In genomic region chrIII:8742584-8742983, ce11 we compare ENCODE assay signal across 2 worm cellular contexts.
TF ChIP-seq lines count a peak whose summit lies in the region.

No protein-coding gene starts in this region.

TF ChIP-seq in whole organism, L1 larva, 84 proteins besides CTCF, POLR2A, EP300 and RAD21:
- no peak for TF ChIP-seq nhr-19 (GFP tag; conservative IDR thresholded peaks at IDR 0.05; lab: Robert Waterston, UW)
- TF ChIP-seq fkh-10 (GFP tag; optimal IDR thresholded peaks at IDR 0.05; lab: Kevin White, UChicago), result peak; percentile 70
- TF ChIP-seq efl-1 (optimal IDR thresholded peaks at IDR 0.05; lab: Kevin White, UChicago), result no peak
- peak in 1 of 2 experiments; percentile 72 for TF ChIP-seq efl-1 (GFP tag; optimal IDR thresholded peaks at IDR 0.05 in 1 of 2; lab: Kevin White, UChicago)

TF ChIP-seq in whole organism, mixed stage, embryonic, 35 proteins besides CTCF, POLR2A, EP300 and RAD21:
- TF ChIP-seq lsy-2 (tag; optimal IDR thresholded peaks at IDR 0.05; lab: Kevin White, UChicago) (no peak), ces-1 (GFP tag; optimal IDR thresholded peaks at IDR 0.05; lab: Kevin White, UChicago) (peak; percentile 8)

Comparison
In these comparisons a context has a peak if more than half of its experiments do, and no peak if none do; other contexts are left out.
1. Of the 14 proteins assayed by ChIP-seq in both whole organism, L1 larva and whole organism, mixed stage, embryonic: peak only in whole organism, L1 larva: none; only in whole organism, mixed stage, embryonic: ces-1; in both: none; in neither: 13.